Fruit fly (Drosophila melanogaster): ENCODE measurements around the gene SA1.

Gene SA1

DNA sequence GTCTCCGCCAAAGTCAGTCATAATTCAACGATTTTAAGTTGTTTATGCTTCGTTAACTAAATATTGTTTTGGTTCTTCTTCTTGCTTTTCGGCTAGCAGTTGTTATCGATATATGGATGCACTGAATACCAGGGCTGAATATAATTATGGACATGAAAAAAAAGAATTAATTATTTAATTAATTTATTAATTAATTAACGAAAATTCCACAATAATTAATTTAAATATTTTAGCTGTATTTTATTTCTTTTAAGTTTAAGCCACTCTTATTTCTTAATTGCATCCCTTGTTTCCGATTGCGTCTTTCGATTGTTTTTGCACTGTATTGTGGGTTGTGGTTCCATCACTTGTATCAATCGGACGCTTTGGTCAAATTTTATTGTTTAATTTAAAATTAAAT is at the start of gene SA1, which contains the start of gene Gas41 (continued):
- TF ChIP-seq abd-A (tag; optimal IDR thresholded peaks at IDR 0.05) = no peak
- no peak for TF ChIP-seq CG30431 (GFP tag; optimal IDR thresholded peaks at IDR 0.05)
- no peak for TF ChIP-seq CG1024 (GFP tag; IDR thresholded peaks at IDR 0.05)
- peak; percentile 91 for TF ChIP-seq CG4730 (GFP tag; IDR thresholded peaks at IDR 0.05)
- TF ChIP-seq CG10209 (GFP tag; optimal IDR thresholded peaks at IDR 0.05) = peak; percentile 78
- no peak for TF ChIP-seq CkIIα-i1 (GFP tag; IDR thresholded peaks at IDR 0.05)
- TF ChIP-seq insv (GFP tag; optimal IDR thresholded peaks at IDR 0.05) = no peak
- peak; percentile 89 for TF ChIP-seq lilli (GFP tag; optimal IDR thresholded peaks at IDR 0.05)
- TF ChIP-seq CG4282 (GFP tag; optimal IDR thresholded peaks at IDR 0.05) = no peak
- peak; percentile 90 for TF ChIP-seq Awh (GFP tag; IDR thresholded peaks at IDR 0.05)
- TF ChIP-seq Xbp1 (GFP tag; optimal IDR thresholded peaks at IDR 0.05) = no peak
- TF ChIP-seq hth (optimal IDR thresholded peaks at IDR 0.05) = no peak
- TF ChIP-seq mam (GFP tag; optimal IDR thresholded peaks at IDR 0.05) = peak; percentile 52
- TF ChIP-seq peb (GFP tag; IDR thresholded peaks at IDR 0.05) = peak; percentile 64
- peak; percentile 22 for TF ChIP-seq CG12744 (GFP tag; optimal IDR thresholded peaks at IDR 0.05)
- TF ChIP-seq corto (GFP tag; optimal IDR thresholded peaks at IDR 0.05) = no peak
- 0 out of 4 replicates have a peak, but pooled peaks have one; percentile 70 for TF ChIP-seq chinmo (GFP tag; IDR thresholded peaks at IDR 0.05; ENCODE audit: partially characterized antibody)
- peak; percentile 83 for TF ChIP-seq CG18764 (GFP tag; optimal IDR thresholded peaks at IDR 0.05)
- TF ChIP-seq Doc3 (GFP tag; IDR thresholded peaks at IDR 0.05; ENCODE audit: partially characterized antibody) = peak; percentile 59; the same call in 1 of the 3 replicates
- TF ChIP-seq CG17361 (GFP tag; IDR thresholded peaks at IDR 0.05) = peak; percentile 95
- TF ChIP-seq fd96Cb (tag; optimal IDR thresholded peaks at IDR 0.05) = peak; percentile 72
- peak; percentile 48; the same call in 1 of the 3 replicates for TF ChIP-seq mld (GFP tag; IDR thresholded peaks at IDR 0.05; ENCODE audit: partially characterized antibody)
- TF ChIP-seq CG9932 (GFP tag; IDR thresholded peaks at IDR 0.05) = peak; percentile 95
- peak; percentile 70 for TF ChIP-seq CG6791 (GFP tag; IDR thresholded peaks at IDR 0.05; ENCODE audit: partially characterized antibody)
- TF ChIP-seq CG14667 (GFP tag; IDR thresholded peaks at IDR 0.05) = peak; percentile 90
- TF ChIP-seq tx (GFP tag; optimal IDR thresholded peaks at IDR 0.05) = peak; percentile 46
- no peak for TF ChIP-seq Ada2b (GFP tag; IDR thresholded peaks at IDR 0.05)
- peak; percentile 24 for TF ChIP-seq nmo (GFP tag; optimal IDR thresholded peaks at IDR 0.05)
- peak; percentile 95 for TF ChIP-seq CG32532 (GFP tag; IDR thresholded peaks at IDR 0.05)
- no peak for TF ChIP-seq gcm2 (GFP tag; optimal IDR thresholded peaks at IDR 0.05)
- TF ChIP-seq CG8765 (GFP tag; IDR thresholded peaks at IDR 0.05) = peak; percentile 67
- TF ChIP-seq zfh2 (GFP tag; optimal IDR thresholded peaks at IDR 0.05) = peak; percentile 74
- TF ChIP-seq gfzf (GFP tag; optimal IDR thresholded peaks at IDR 0.05) = peak; percentile 34
- peak; percentile 83 for TF ChIP-seq CG10267 (tag; optimal IDR thresholded peaks at IDR 0.05)
- TF ChIP-seq Poxn (GFP tag; IDR thresholded peaks at IDR 0.05) = no peak
- no peak for TF ChIP-seq prd (optimal IDR thresholded peaks at IDR 0.05)
- peak; percentile 96 for TF ChIP-seq prd (GFP tag; IDR thresholded peaks at IDR 0.05)
- no peak for TF ChIP-seq Mad (GFP tag; optimal IDR thresholded peaks at IDR 0.05)
- no peak for TF ChIP-seq org-1 (GFP tag; optimal IDR thresholded peaks at IDR 0.05)
- no peak for TF ChIP-seq fd64A (GFP tag; optimal IDR thresholded peaks at IDR 0.05)
- no peak for TF ChIP-seq ems (GFP tag; optimal IDR thresholded peaks at IDR 0.05)
- TF ChIP-seq B-H2 (GFP tag; optimal IDR thresholded peaks at IDR 0.05) = peak; percentile 44
- TF ChIP-seq CG1602 (GFP tag; optimal IDR thresholded peaks at IDR 0.05) = peak; percentile 92
- TF ChIP-seq hb (GFP tag; IDR thresholded peaks at IDR 0.05; ENCODE audit: partially characterized antibody) = peak; percentile 69
- peak; percentile 63 for TF ChIP-seq gsb (GFP tag; IDR thresholded peaks at IDR 0.05)
- TF ChIP-seq Stat92E (GFP tag; optimal IDR thresholded peaks at IDR 0.05) = no peak
- no peak for TF ChIP-seq hkb (optimal IDR thresholded peaks at IDR 0.05)
- no peak for TF ChIP-seq hkb (GFP tag; IDR thresholded peaks at IDR 0.05)
- peak; percentile 89 for TF ChIP-seq CG9215 (GFP tag; IDR thresholded peaks at IDR 0.05)
- TF ChIP-seq CG17186 (GFP tag; optimal IDR thresholded peaks at IDR 0.05) = peak; percentile 72
- TF ChIP-seq lola (GFP tag; optimal IDR thresholded peaks at IDR 0.05) = peak in 1 of 3 experiments; percentile 90
- TF ChIP-seq tup (GFP tag; optimal IDR thresholded peaks at IDR 0.05) = no peak

Measured in whole organism, embryonic.